Worm (Caenorhabditis elegans) whole organism, L4 larva: ENCODE data around the gene Y38E10A.9.

ENCODE experiments used
- ama-1 ChIP-seq: fragments of 150-350 bp; optimal IDR thresholded peaks from 2 replicates; lab custom pipeline; 2014; ENCODE audit warnings: inconsistent platforms, mixed read lengths
- nhr-25 ChIP-seq: sonication (generic microtip); optimal IDR thresholded peaks from 2 replicates; lab custom pipeline; 2017; ENCODE audit warnings: missing genetic modification characterization, mild to moderate bottlenecking, missing compliant biosample characterization, antibody characterized with exemption, moderate library complexity, borderline replicate concordance; ENCODE audit not compliant: insufficient read depth
- nhr-41 ChIP-seq: fragments of 200-800 bp; sonication (Bioruptor generic); IDR thresholded peaks from 2 replicates; pipeline ENCODE4 v1.3.6; 2022; ENCODE audit warnings: missing genetic modification reagents, missing genetic modification characterization, missing compliant biosample characterization
- snpc-4 ChIP-seq: fragments of 150-350 bp; optimal IDR thresholded peaks from 2 replicates; lab custom pipeline; 2014; ENCODE audit warnings: missing biosample characterization, missing genetic modification characterization
- ztf-7 ChIP-seq: fragments of 150-350 bp; optimal IDR thresholded peaks from 2 replicates; lab custom pipeline; 2014; ENCODE audit warnings: missing biosample characterization, missing genetic modification characterization

- TF ChIP-seq ama-1 (lab: Kevin White, UChicago) (no peak), ztf-7 (tag; lab: Kevin White, UChicago) (no peak), nhr-41 (no peak), snpc-4 (no peak), nhr-25 (tag; lab: Kevin White, UChicago) (no peak)
Observed at ce11 chrII:12577754-12578153, 31.0 kb upstream of the Y38E10A.9 start, which contains the start of gene clec-8.
